Fruit fly (Drosophila melanogaster): ENCODE measurements around the gene lost.

The lost gene

DNA sequence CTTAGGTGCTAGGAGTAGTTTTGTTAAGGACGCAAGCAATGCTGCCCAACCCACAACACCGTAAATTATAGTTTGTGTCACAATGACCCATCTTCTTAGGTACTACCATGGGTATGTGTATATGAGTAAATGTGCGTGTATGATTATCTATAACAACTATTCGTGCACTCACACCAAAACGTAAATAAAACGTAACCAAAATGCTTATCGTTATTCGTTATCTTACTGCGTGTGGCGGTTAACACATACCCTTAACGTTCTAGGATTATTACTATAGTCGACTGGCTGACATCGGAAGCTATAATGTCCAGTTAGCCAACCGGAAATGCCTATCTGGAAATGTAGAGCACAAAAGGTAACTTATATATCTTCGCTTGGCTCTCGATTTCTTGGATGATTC lies 42.2 kb downstream of the lost start (continued):
- no peak for TF ChIP-seq CG6854 (GFP tag; optimal IDR thresholded peaks at IDR 0.05)
- TF ChIP-seq CG2678 (tag; optimal IDR thresholded peaks at IDR 0.05) = no peak
- no peak for TF ChIP-seq z (GFP tag; IDR thresholded peaks at IDR 0.05)
- TF ChIP-seq CG15696 (tag; optimal IDR thresholded peaks at IDR 0.05) = no peak
- no peak for TF ChIP-seq CG15011 (GFP tag; optimal IDR thresholded peaks at IDR 0.05)
- TF ChIP-seq ATbp (GFP tag; optimal IDR thresholded peaks at IDR 0.05) = no peak
- no peak for TF ChIP-seq br (optimal IDR thresholded peaks at IDR 0.05)
- no peak for TF ChIP-seq CG18262 (tag; optimal IDR thresholded peaks at IDR 0.05)
- TF ChIP-seq jigr1 (GFP tag; IDR thresholded peaks at IDR 0.05) = no peak
- no peak for TF ChIP-seq CG2875 (GFP tag; optimal IDR thresholded peaks at IDR 0.05)
- no peak for TF ChIP-seq CG8944 (GFP tag; optimal IDR thresholded peaks at IDR 0.05)
- TF ChIP-seq Bdp1 (GFP tag; optimal IDR thresholded peaks at IDR 0.05) = no peak
- no peak for TF ChIP-seq TFAM (GFP tag; optimal IDR thresholded peaks at IDR 0.05)
- no peak for TF ChIP-seq CG8281 (tag; optimal IDR thresholded peaks at IDR 0.05)
- TF ChIP-seq sd (tag; optimal IDR thresholded peaks at IDR 0.05) = peak; percentile 27
- TF ChIP-seq Mad (GFP tag; optimal IDR thresholded peaks at IDR 0.05) = no peak
- no peak for TF ChIP-seq CG12299 (tag; optimal IDR thresholded peaks at IDR 0.05)
- TF ChIP-seq B-H1 (GFP tag; IDR thresholded peaks at IDR 0.05) = no peak
- no peak for TF ChIP-seq aop (GFP tag; IDR thresholded peaks at IDR 0.05)
- TF ChIP-seq bbx (GFP tag; IDR thresholded peaks at IDR 0.05; ENCODE audit: partially characterized antibody) = peak; percentile 51; the same call in 1 of the 2 replicates
- TF ChIP-seq ken (GFP tag; IDR thresholded peaks at IDR 0.05) = no peak
- TF ChIP-seq CG31365 (tag; optimal IDR thresholded peaks at IDR 0.05) = no peak
- TF ChIP-seq ash1 (GFP tag; optimal IDR thresholded peaks at IDR 0.05) = no peak
- TF ChIP-seq mirr (GFP tag; optimal IDR thresholded peaks at IDR 0.05) = peak; percentile 68
- no peak for TF ChIP-seq Stat92E (GFP tag; optimal IDR thresholded peaks at IDR 0.05)
- no peak for TF ChIP-seq hb (GFP tag; IDR thresholded peaks at IDR 0.05; ENCODE audit: partially characterized antibody)
- TF ChIP-seq ftz-f1 (GFP tag; optimal IDR thresholded peaks at IDR 0.05) = no peak
- peak; percentile 8; the same call in 1 of the 2 replicates for TF ChIP-seq CG13287 (GFP tag; IDR thresholded peaks at IDR 0.05; ENCODE audit: partially characterized antibody)
- TF ChIP-seq bigmax (GFP tag; optimal IDR thresholded peaks at IDR 0.05) = no peak
- no peak for TF ChIP-seq D (optimal IDR thresholded peaks at IDR 0.05)
- TF ChIP-seq D (GFP tag; optimal IDR thresholded peaks at IDR 0.05) = no peak
- TF ChIP-seq Hey (tag; optimal IDR thresholded peaks at IDR 0.05) = peak; percentile 98
- TF ChIP-seq H15 (GFP tag; IDR thresholded peaks at IDR 0.05) = no peak
- TF ChIP-seq CG34224 (GFP tag; IDR thresholded peaks at IDR 0.05; ENCODE audit: partially characterized antibody) = no peak
- TF ChIP-seq CG17612 (GFP tag; IDR thresholded peaks at IDR 0.05) = no peak
- no peak for TF ChIP-seq insv (GFP tag; optimal IDR thresholded peaks at IDR 0.05)
- no peak for TF ChIP-seq zen2 (GFP tag; IDR thresholded peaks at IDR 0.05; ENCODE audit: partially characterized antibody)
- TF ChIP-seq bsh (GFP tag; optimal IDR thresholded peaks at IDR 0.05) = no peak
- TF ChIP-seq az2 (GFP tag; optimal IDR thresholded peaks at IDR 0.05) = no peak
- no peak for TF ChIP-seq hbn (GFP tag; IDR thresholded peaks at IDR 0.05; ENCODE audit: partially characterized antibody)
- TF ChIP-seq nerfin-2 (GFP tag; IDR thresholded peaks at IDR 0.05; ENCODE audit: partially characterized antibody) = peak; percentile 42; the same call in 1 of the 2 replicates
- TF ChIP-seq CG4707 (GFP tag; optimal IDR thresholded peaks at IDR 0.05) = no peak
- no peak for TF ChIP-seq lbe (GFP tag; optimal IDR thresholded peaks at IDR 0.05)
- no peak for TF ChIP-seq run (tag; optimal IDR thresholded peaks at IDR 0.05)
- no peak for TF ChIP-seq repo (GFP tag; optimal IDR thresholded peaks at IDR 0.05)
- no peak for TF ChIP-seq hkb (optimal IDR thresholded peaks at IDR 0.05)
- no peak for TF ChIP-seq hkb (GFP tag; IDR thresholded peaks at IDR 0.05)
- TF ChIP-seq Deaf1 (tag; optimal IDR thresholded peaks at IDR 0.05) = no peak
- no peak for TF ChIP-seq Myb (GFP tag; optimal IDR thresholded peaks at IDR 0.05)
- peak; percentile 24 for TF ChIP-seq D19B (GFP tag; optimal IDR thresholded peaks at IDR 0.05)
- no peak for TF ChIP-seq CG11456 (GFP tag; IDR thresholded peaks at IDR 0.05)
- TF ChIP-seq gcm2 (GFP tag; optimal IDR thresholded peaks at IDR 0.05) = no peak

Data from whole organism, embryonic.